Worm (Caenorhabditis elegans) whole organism, late embryonic: ENCODE data around the gene irk-2.

Source experiments
- Y22D7AL.16 ChIP-seq: sonication (generic microtip); optimal IDR thresholded peaks from 2 replicates; lab custom pipeline; 2016; ENCODE audit warnings: missing genetic modification characterization, missing compliant biosample characterization
- ceh-9 ChIP-seq: sonication (generic microtip); optimal IDR thresholded peaks from 2 replicates; lab custom pipeline; 2016; ENCODE audit warnings: mild to moderate bottlenecking, missing genetic modification characterization, inconsistent platforms, missing compliant biosample characterization
- elt-2 ChIP-seq: sonication (generic microtip); optimal IDR thresholded peaks from 2 replicates; lab custom pipeline; 2016; ENCODE audit warnings: missing genetic modification reagents, missing genetic modification characterization, missing compliant biosample characterization
- gmeb-2 ChIP-seq: sonication (generic microtip); optimal IDR thresholded peaks from 2 replicates; lab custom pipeline; 2016; ENCODE audit warnings: missing genetic modification characterization, inconsistent platforms, missing compliant biosample characterization
- madf-2 ChIP-seq: sonication (generic microtip); optimal IDR thresholded peaks from 2 replicates; lab custom pipeline; 2017; ENCODE audit warnings: missing genetic modification characterization, missing compliant biosample characterization
- nfya-1 ChIP-seq: sonication (generic microtip); optimal IDR thresholded peaks from 2 replicates; lab custom pipeline; 2017; ENCODE audit warnings: missing genetic modification characterization, mild to moderate bottlenecking, missing compliant biosample characterization, antibody characterized with exemption, moderate library complexity
- pag-3 ChIP-seq: sonication (generic microtip); optimal IDR thresholded peaks from 2 replicates; lab custom pipeline; 2016; ENCODE audit warnings: missing compliant biosample characterization, missing genetic modification characterization, borderline replicate concordance
- pha-4 ChIP-seq: fragments of 150-350 bp; optimal IDR thresholded peaks from 2 replicates; lab custom pipeline; 2018; ENCODE audit warnings: missing biosample characterization, missing genetic modification reagents, missing genetic modification characterization
- pqm-1 ChIP-seq: sonication (generic microtip); optimal IDR thresholded peaks from 2 replicates; lab custom pipeline; 2016; ENCODE audit warnings: missing genetic modification characterization, missing compliant biosample characterization
- syd-9 ChIP-seq: sonication (generic microtip); optimal IDR thresholded peaks from 2 replicates; lab custom pipeline; 2016; ENCODE audit warnings: mild to moderate bottlenecking, missing genetic modification characterization, moderate library complexity, missing compliant biosample characterization
- unc-42 ChIP-seq: sonication (generic microtip); optimal IDR thresholded peaks from 2 replicates; lab custom pipeline; 2016; ENCODE audit warnings: missing genotype, missing genetic modification characterization, missing compliant biosample characterization

ce11 chrX:655884-656283 lies 58.4 kb downstream of the irk-2 start, which contains the start of gene lpr-7:
- TF ChIP-seq nfya-1 (tag; lab: Kevin White, UChicago) (no peak), madf-2 (tag; lab: Kevin White, UChicago) (no peak), elt-2 (tag; lab: Kevin White, UChicago) (no peak), pqm-1 (tag; lab: Kevin White, UChicago) (no peak), pha-4 (tag; lab: Kevin White, UChicago) (no peak), ceh-9 (tag; lab: Kevin White, UChicago) (no peak), pag-3 (no peak), unc-42 (tag; lab: Kevin White, UChicago) (no peak), gmeb-2 (tag; lab: Kevin White, UChicago) (no peak), Y22D7AL.16 (no peak), syd-9 (tag; lab: Kevin White, UChicago) (no peak)
